Worm (Caenorhabditis elegans) whole organism, L3 larva: ENCODE data around the gene ssp-10.
A peak's percentile ranks its signal among the peaks of the same experiment; 100 is the strongest.
"Not testable (repeated sequence)": the region's sequence is repeated elsewhere in the genome, so short reads cannot be mapped to it uniquely, and the experiment has no call there.

Experiments used
- ZK546.5 ChIP-seq: sonication (generic microtip); optimal IDR thresholded peaks from 2 replicates; lab custom pipeline; 2017; ENCODE audit warnings: missing biosample characterization, missing genetic modification characterization
- ama-1 ChIP-seq: fragments of 150-350 bp; optimal IDR thresholded peaks from 2 replicates; lab custom pipeline; 2018
- ceh-16 ChIP-seq: sonication (generic microtip); optimal IDR thresholded peaks from 2 replicates; lab custom pipeline; 2017; ENCODE audit warnings: missing biosample characterization, missing genetic modification characterization
- ceh-28 ChIP-seq: fragments of 150-350 bp; optimal IDR thresholded peaks from 2 replicates; lab custom pipeline; 2014; ENCODE audit warnings: missing biosample characterization, missing genetic modification reagents, missing genetic modification characterization
- ceh-82 ChIP-seq: fragments of 150-350 bp; optimal IDR thresholded peaks from 2 replicates; lab custom pipeline; 2014; ENCODE audit warnings: missing biosample characterization, missing genetic modification characterization
- ceh-9 ChIP-seq: sonication (generic microtip); optimal IDR thresholded peaks from 2 replicates; lab custom pipeline; 2018; ENCODE audit warnings: missing biosample characterization, missing genetic modification characterization
- egl-5 ChIP-seq: fragments of 150-350 bp; optimal IDR thresholded peaks from 2 replicates; lab custom pipeline; 2017; ENCODE audit warnings: missing biosample characterization, missing genetic modification reagents, missing genetic modification characterization, inconsistent platforms
- elt-1 ChIP-seq: fragments of 150-350 bp; optimal IDR thresholded peaks from 2 replicates; lab custom pipeline; 2014; ENCODE audit warnings: missing biosample characterization, missing genetic modification characterization
- elt-2 ChIP-seq: sonication (generic microtip); optimal IDR thresholded peaks from 2 replicates; lab custom pipeline; 2016; ENCODE audit warnings: missing genetic modification reagents, mild to moderate bottlenecking, missing genetic modification characterization, missing compliant biosample characterization
- eor-1 ChIP-seq, 2 experiments: fragments of 150-350 bp; optimal IDR thresholded peaks; 2 replicates each; lab custom pipeline; 2014 to 2018; ENCODE audit warnings: missing biosample characterization in 2 of 2, missing genetic modification characterization in 2 of 2
- fkh-10 ChIP-seq: sonication (generic microtip); optimal IDR thresholded peaks from 2 replicates; lab custom pipeline; 2017; ENCODE audit warnings: missing biosample characterization, missing genetic modification reagents, missing genetic modification characterization
- fkh-2 ChIP-seq: fragments of 150-350 bp; optimal IDR thresholded peaks from 2 replicates; lab custom pipeline; 2014; ENCODE audit warnings: missing biosample characterization, missing genetic modification reagents, missing genetic modification characterization
- fos-1 ChIP-seq: fragments of 150-350 bp; optimal IDR thresholded peaks from 2 replicates; lab custom pipeline; 2014; ENCODE audit warnings: missing biosample characterization, missing genetic modification characterization
- hmg-11 ChIP-seq: sonication (generic microtip); optimal IDR thresholded peaks from 2 replicates; lab custom pipeline; 2016; ENCODE audit warnings: missing genetic modification characterization, missing compliant biosample characterization
- lin-15B ChIP-seq: fragments of 150-350 bp; optimal IDR thresholded peaks from 2 replicates; lab custom pipeline; 2014; ENCODE audit warnings: missing biosample characterization, missing genetic modification characterization
- lin-39 ChIP-seq: fragments of 150-350 bp; optimal IDR thresholded peaks from 2 replicates; lab custom pipeline; 2018; ENCODE audit warnings: missing biosample characterization, missing genetic modification reagents, missing genetic modification characterization
- lsy-12 ChIP-seq: sonication (generic microtip); optimal IDR thresholded peaks from 2 replicates; lab custom pipeline; 2016; ENCODE audit warnings: mild to moderate bottlenecking, missing genetic modification characterization, missing compliant biosample characterization
- mdl-1 ChIP-seq: fragments of 150-350 bp; optimal IDR thresholded peaks from 2 replicates; lab custom pipeline; 2014; ENCODE audit warnings: missing biosample characterization, missing genetic modification characterization
- mml-1 ChIP-seq: fragments of 150-350 bp; sonication (generic microtip); optimal IDR thresholded peaks from 3 replicates; lab custom pipeline; 2014; ENCODE audit warnings: missing biosample characterization, missing genetic modification characterization
- nhr-11 ChIP-seq: fragments of 150-350 bp; optimal IDR thresholded peaks from 2 replicates; lab custom pipeline; 2014; ENCODE audit warnings: missing biosample characterization, missing genetic modification characterization
- nhr-12 ChIP-seq: fragments of 150-350 bp; optimal IDR thresholded peaks from 2 replicates; lab custom pipeline; 2014; ENCODE audit warnings: missing biosample characterization, missing genetic modification characterization
- nhr-237 ChIP-seq: fragments of 150-350 bp; optimal IDR thresholded peaks from 2 replicates; lab custom pipeline; 2014; ENCODE audit warnings: missing biosample characterization, missing genetic modification characterization
- nhr-25 ChIP-seq: sonication (generic microtip); optimal IDR thresholded peaks from 2 replicates; lab custom pipeline; 2017; ENCODE audit warnings: missing biosample characterization, missing genetic modification characterization
- nhr-43 ChIP-seq: sonication (generic microtip); optimal IDR thresholded peaks from 2 replicates; lab custom pipeline; 2016; ENCODE audit warnings: mild to moderate bottlenecking, missing genetic modification characterization, missing compliant biosample characterization; ENCODE audit not compliant: poor library complexity, severe bottlenecking
- nhr-77 ChIP-seq: fragments of 150-350 bp; optimal IDR thresholded peaks from 2 replicates; lab custom pipeline; 2014; ENCODE audit warnings: missing biosample characterization, missing genetic modification characterization
- pha-4 ChIP-seq: fragments of 150-350 bp; optimal IDR thresholded peaks from 2 replicates; lab custom pipeline; 2014; ENCODE audit warnings: missing biosample characterization, missing genetic modification reagents, missing genetic modification characterization
- pqm-1 ChIP-seq: fragments of 150-350 bp; optimal IDR thresholded peaks from 2 replicates; lab custom pipeline; 2017; ENCODE audit warnings: missing biosample characterization, missing genetic modification characterization, inconsistent platforms
- sea-2 ChIP-seq: fragments of 150-350 bp; sonication (generic microtip); optimal IDR thresholded peaks from 4 replicates; lab custom pipeline; 2014; ENCODE audit warnings: missing biosample characterization, missing genetic modification reagents, missing genetic modification characterization
- snpc-4 ChIP-seq: fragments of 150-350 bp; optimal IDR thresholded peaks from 2 replicates; lab custom pipeline; 2014; ENCODE audit warnings: missing biosample characterization, missing genetic modification characterization
- tbx-2 ChIP-seq: sonication (generic microtip); optimal IDR thresholded peaks from 2 replicates; lab custom pipeline; 2016; ENCODE audit warnings: mild to moderate bottlenecking, missing genetic modification characterization, missing compliant biosample characterization
- zag-1 ChIP-seq: fragments of 150-350 bp; optimal IDR thresholded peaks from 2 replicates; lab custom pipeline; 2014; ENCODE audit warnings: missing biosample characterization, missing genetic modification characterization
- ztf-11 ChIP-seq: fragments of 150-350 bp; optimal IDR thresholded peaks from 2 replicates; lab custom pipeline; 2014; ENCODE audit warnings: missing biosample characterization, missing genetic modification characterization
- ztf-4 ChIP-seq: fragments of 150-350 bp; optimal IDR thresholded peaks from 2 replicates; lab custom pipeline; 2014; ENCODE audit warnings: missing biosample characterization, missing genetic modification characterization

The ssp-10 gene

ce11 chrIV:9850931-9851330, at the start of gene ssp-10:
Gene ssp-10, minus strand, starts transcription at chrIV:9851031.
- TF ChIP-seq fkh-10 (GFP tag; lab: Kevin White, UChicago) = no peak
- no peak for TF ChIP-seq zag-1 (tag; lab: Kevin White, UChicago)

ce11 chrIV:9899227-9899626, 48.4 kb upstream of the ssp-10 start:
- TF ChIP-seq ceh-16 (tag; lab: Kevin White, UChicago) (no peak), elt-2 (tag; lab: Kevin White, UChicago) (no peak), nhr-77 (tag; lab: Kevin White, UChicago) (no peak), pha-4 (peak; percentile 34), ceh-82 (tag; lab: Kevin White, UChicago) (no peak), ceh-9 (tag; lab: Kevin White, UChicago) (no peak), tbx-2 (no peak), nhr-11 (tag; lab: Kevin White, UChicago) (no peak), hmg-11 (tag; lab: Kevin White, UChicago) (peak; percentile 7), lin-15B (peak; percentile 31), mml-1 (tag; lab: Kevin White, UChicago) (no peak), nhr-25 (no peak), ama-1 (no peak), elt-1 (tag; lab: Kevin White, UChicago) (no peak), eor-1 (tag; optimal IDR thresholded peaks at IDR 0.05; lab: Kevin White, UChicago) (no peak), ztf-4 (tag; lab: Kevin White, UChicago) (no peak), lsy-12 (tag; lab: Kevin White, UChicago) (no peak), lin-39 (tag; lab: Kevin White, UChicago) (no peak), nhr-43 (tag; lab: Kevin White, UChicago) (no peak), fos-1 (tag; lab: Kevin White, UChicago) (no peak)

- TF ChIP-seq nhr-237 (tag; lab: Kevin White, UChicago) (no peak), ceh-82 (tag; lab: Kevin White, UChicago) (no peak), mml-1 (tag; lab: Kevin White, UChicago) (no peak), mdl-1 (tag; lab: Kevin White, UChicago) (no peak), ceh-28 (no peak), nhr-43 (tag; lab: Kevin White, UChicago) (no peak), elt-1 (tag; lab: Kevin White, UChicago) (no peak), egl-5 (tag; lab: Kevin White, UChicago) (no peak), zag-1 (tag; lab: Kevin White, UChicago) (no peak)
These were observed 47.9 kb upstream of the ssp-10 start, which contains the start of gene tbc-3 for ce11 chrIV:9898712-9899111. Gene tbc-3, plus strand, starts transcription at chrIV:9899012.

ce11 chrIV:9895088-9895487, 44.3 kb upstream of the ssp-10 start, which contains the start of gene ssp-32:
Gene ssp-32, plus strand, starts transcription at chrIV:9895388.
- TF ChIP-seq ZK546.5 (tag; lab: Kevin White, UChicago) (no peak), egl-5 (tag; lab: Kevin White, UChicago) (no peak), ztf-4 (tag; lab: Kevin White, UChicago) (no peak), ztf-11 (tag; lab: Kevin White, UChicago) (no peak), zag-1 (tag; lab: Kevin White, UChicago) (no peak), sea-2 (no peak), fkh-2 (tag; lab: Kevin White, UChicago) (no peak), lin-15B (no peak)

- TF ChIP-seq sea-2; nhr-43 (tag; lab: Kevin White, UChicago); nhr-12 (tag; lab: Kevin White, UChicago): not testable (repeated sequence)
These were observed 43.5 kb upstream of the ssp-10 start, which contains the start of gene msp-77 for ce11 chrIV:9894331-9894730. Gene msp-77, plus strand, starts transcription at chrIV:9894631.

ce11 chrIV:9893649-9894048, 42.8 kb upstream of the ssp-10 start, which contains the start of gene sss-1:
Gene sss-1, minus strand, starts transcription at chrIV:9893749.
- not testable (repeated sequence) for TF ChIP-seq elt-2 (tag; lab: Kevin White, UChicago); snpc-4; pqm-1 (tag; lab: Kevin White, UChicago)
